Worm (Caenorhabditis elegans) whole organism, young adult: Measurements from ENCODE around the gene srw-102.

Experiments used
- B0035.1 ChIP-seq: sonication (generic microtip); optimal IDR thresholded peaks from 2 replicates; lab custom pipeline; 2016; ENCODE audit warnings: missing genetic modification characterization, mild to moderate bottlenecking, missing compliant biosample characterization, missing genotype, missing genetic modification reagents
- B0336.3 ChIP-seq: fragments of 200-800 bp; sonication (Bioruptor generic); IDR thresholded peaks from 2 replicates; pipeline ENCODE4 v1.3.6; 2022; ENCODE audit warnings: missing genetic modification characterization, missing compliant biosample characterization
- C17E4.6 ChIP-seq: fragments of 200-800 bp; sonication (Bioruptor generic); IDR thresholded peaks from 2 replicates; pipeline ENCODE4 v1.3.6; 2022; ENCODE audit warnings: missing genetic modification reagents, missing genetic modification characterization, missing compliant biosample characterization
- D2030.7 ChIP-seq: fragments of 200-800 bp; sonication (Bioruptor generic); IDR thresholded peaks from 2 replicates; pipeline ENCODE4 v1.3.6; 2022; ENCODE audit warnings: missing genetic modification reagents, missing genetic modification characterization, missing compliant biosample characterization
- F10E7.11 ChIP-seq: sonication (generic microtip); optimal IDR thresholded peaks from 2 replicates; lab custom pipeline; 2017; ENCODE audit warnings: mild to moderate bottlenecking, missing genetic modification characterization, moderate library complexity, missing compliant biosample characterization
- F22D6.2 ChIP-seq: sonication (generic microtip); optimal IDR thresholded peaks from 2 replicates; lab custom pipeline; 2016; ENCODE audit warnings: mild to moderate bottlenecking, missing genetic modification characterization, missing compliant biosample characterization
- F23B12.7 ChIP-seq: sonication (generic microtip); optimal IDR thresholded peaks from 2 replicates; lab custom pipeline; 2017; ENCODE audit warnings: missing genetic modification characterization, mild to moderate bottlenecking, missing compliant biosample characterization, antibody characterized with exemption, moderate library complexity; ENCODE audit not compliant: insufficient read depth
- F33H1.4 ChIP-seq: fragments of 200-800 bp; sonication (Bioruptor generic); IDR thresholded peaks from 2 replicates; pipeline ENCODE4 v1.3.6; 2022; ENCODE audit warnings: missing genetic modification reagents, missing genetic modification characterization, missing compliant biosample characterization
- F49E8.2 ChIP-seq: sonication (generic microtip); optimal IDR thresholded peaks from 3 replicates; lab custom pipeline; 2017; ENCODE audit warnings: missing genetic modification characterization, mild to moderate bottlenecking, missing compliant biosample characterization, antibody characterized with exemption, moderate library complexity; ENCODE audit not compliant: insufficient read depth
- T07F8.4 ChIP-seq: sonication (generic microtip); optimal IDR thresholded peaks from 2 replicates; lab custom pipeline; 2016; ENCODE audit warnings: mild to moderate bottlenecking, missing genetic modification characterization, moderate library complexity, missing compliant biosample characterization
- Y53G8AR.9 ChIP-seq: fragments of 200-800 bp; sonication (Bioruptor generic); conservative IDR thresholded peaks from 2 replicates; pipeline ENCODE4 v1.3.6; 2022; ENCODE audit warnings: missing genetic modification reagents, missing genetic modification characterization, missing compliant biosample characterization
- cebp-1 ChIP-seq, 2 experiments: fragments of 200-800 bp in 1 of 2; sonication (Bioruptor generic) in 1 of 2; sonication (generic microtip) in 1 of 2; IDR thresholded peaks in 1 of 2; optimal IDR thresholded peaks in 1 of 2; 2 replicates each; pipeline versions ENCODE4 v1.3.6 to Lab custom; 2017 to 2022; ENCODE audit warnings: missing compliant biosample characterization in 2 of 2, missing genetic modification characterization in 2 of 2, mild to moderate bottlenecking in 1 of 2, missing genetic modification reagents in 1 of 2, moderate library complexity in 1 of 2
- egrh-3 ChIP-seq: fragments of 200-800 bp; sonication (Bioruptor generic); IDR thresholded peaks from 2 replicates; pipeline ENCODE4 v1.3.6; 2022; ENCODE audit warnings: missing genetic modification reagents, missing genetic modification characterization, missing compliant biosample characterization
- ekl-4 ChIP-seq: fragments of 200-800 bp; sonication (Bioruptor generic); IDR thresholded peaks from 2 replicates; pipeline ENCODE4 v1.3.6; 2022; ENCODE audit warnings: missing genetic modification reagents, missing genetic modification characterization, missing compliant biosample characterization
- hsf-1 ChIP-seq: fragments of 200-800 bp; sonication (Bioruptor generic); IDR thresholded peaks from 2 replicates; pipeline ENCODE4 v1.3.6; 2022; ENCODE audit warnings: missing genetic modification reagents, missing genetic modification characterization, missing compliant biosample characterization
- lin-26 ChIP-seq: fragments of 200-800 bp; sonication (Bioruptor generic); IDR thresholded peaks from 2 replicates; pipeline ENCODE4 v1.3.6; 2022; ENCODE audit warnings: missing genetic modification reagents, missing genetic modification characterization, missing compliant biosample characterization
- lin-35 ChIP-seq, 3 experiments: fragments of 150-350 bp in 2 of 3; sonication (generic microtip) in 1 of 3; optimal IDR thresholded peaks; 2 replicates each; lab custom pipeline; 2014 to 2018; ENCODE audit warnings: missing biosample characterization in 3 of 3, missing genetic modification characterization in 3 of 3, missing genetic modification reagents in 3 of 3
- lin-54 ChIP-seq: fragments of 200-800 bp; sonication (Bioruptor generic); optimal IDR thresholded peaks from 2 replicates; lab custom pipeline; 2018; ENCODE audit warnings: mild to moderate bottlenecking, missing genetic modification characterization, missing compliant biosample characterization
- lsl-1 ChIP-seq: fragments of 200-800 bp; sonication (Bioruptor generic); optimal IDR thresholded peaks from 2 replicates; lab custom pipeline; 2018; ENCODE audit warnings: mild to moderate bottlenecking, missing genetic modification characterization, moderate library complexity, missing compliant biosample characterization
- lsy-27 ChIP-seq: sonication (generic microtip); optimal IDR thresholded peaks from 2 replicates; lab custom pipeline; 2017; ENCODE audit warnings: missing genetic modification characterization, mild to moderate bottlenecking, missing compliant biosample characterization, antibody characterized with exemption, missing genotype, borderline replicate concordance; ENCODE audit not compliant: insufficient read depth
- madf-6 ChIP-seq: fragments of 200-800 bp; sonication (Bioruptor generic); IDR thresholded peaks from 2 replicates; pipeline ENCODE4 v1.3.6; 2022; ENCODE audit warnings: missing genetic modification reagents, missing genetic modification characterization, missing compliant biosample characterization
- mcd-1 ChIP-seq: fragments of 200-800 bp; sonication (Bioruptor generic); IDR thresholded peaks from 2 replicates; pipeline ENCODE4 v1.3.6; 2022; ENCODE audit warnings: missing genetic modification reagents, missing genetic modification characterization, missing compliant biosample characterization
- nfya-2 ChIP-seq: fragments of 200-800 bp; sonication (Bioruptor generic); IDR thresholded peaks from 2 replicates; pipeline ENCODE4 v1.3.6; 2022; ENCODE audit warnings: missing genetic modification reagents, missing genetic modification characterization, missing compliant biosample characterization
- nfyb-1 ChIP-seq: fragments of 200-800 bp; sonication (Bioruptor generic); IDR thresholded peaks from 2 replicates; pipeline ENCODE4 v1.3.6; 2022; ENCODE audit warnings: missing genetic modification reagents, missing genetic modification characterization, missing compliant biosample characterization
- nhr-120 ChIP-seq: fragments of 200-800 bp; sonication (Bioruptor generic); IDR thresholded peaks from 2 replicates; pipeline ENCODE4 v1.3.6; 2022; ENCODE audit warnings: missing genetic modification characterization, missing compliant biosample characterization
- pbrm-1 ChIP-seq: fragments of 200-800 bp; sonication (Bioruptor generic); IDR thresholded peaks from 2 replicates; pipeline ENCODE4 v1.3.6; 2022; ENCODE audit warnings: missing genetic modification reagents, missing genetic modification characterization, missing compliant biosample characterization
- pha-4 ChIP-seq: fragments of 150-350 bp; sonication (generic microtip); optimal IDR thresholded peaks from 2 replicates; lab custom pipeline; 2014; ENCODE audit warnings: missing biosample characterization, missing genetic modification reagents, missing genetic modification characterization
- rcor-1 ChIP-seq: fragments of 200-800 bp; sonication (Bioruptor generic); IDR thresholded peaks from 2 replicates; pipeline ENCODE4 v1.3.6; 2022; ENCODE audit warnings: missing genetic modification reagents, missing genetic modification characterization, missing compliant biosample characterization
- rec-8 ChIP-seq, 2 experiments: sonication (generic microtip); optimal IDR thresholded peaks; 2 replicates each; lab custom pipeline; 2016; ENCODE audit warnings: mild to moderate bottlenecking in 2 of 2, missing genetic modification characterization in 2 of 2, missing genetic modification reagents in 2 of 2, missing genotype in 2 of 2, missing biosample characterization in 1 of 2, missing compliant biosample characterization in 1 of 2, moderate library complexity in 1 of 2
- repo-1 ChIP-seq: sonication (generic microtip); optimal IDR thresholded peaks from 2 replicates; lab custom pipeline; 2017; ENCODE audit warnings: mild to moderate bottlenecking, missing genetic modification characterization, missing compliant biosample characterization
- snpc-4 ChIP-seq, 5 experiments: fragments of 150-350 bp in 1 of 5; sonication (generic microtip) in 4 of 5; optimal IDR thresholded peaks; 2 replicates each; lab custom pipeline; 2014 to 2018; ENCODE audit warnings: missing genetic modification characterization in 5 of 5, missing biosample characterization in 3 of 5, antibody characterized with exemption in 2 of 5, mild to moderate bottlenecking in 2 of 5, missing compliant biosample characterization in 2 of 5, missing genotype in 2 of 5, moderate library complexity in 2 of 5, missing genetic modification reagents in 1 of 5
- somi-1 ChIP-seq: fragments of 200-800 bp; sonication (Bioruptor generic); optimal IDR thresholded peaks from 2 replicates; lab custom pipeline; 2018; ENCODE audit warnings: mild to moderate bottlenecking, missing genetic modification characterization, missing compliant biosample characterization
- tbx-9 ChIP-seq: sonication (generic microtip); optimal IDR thresholded peaks from 2 replicates; lab custom pipeline; 2016; ENCODE audit warnings: borderline replicate concordance, missing genetic modification characterization, inconsistent platforms, missing compliant biosample characterization
- xnd-1 ChIP-seq: sonication (generic microtip); optimal IDR thresholded peaks from 2 replicates; lab custom pipeline; 2016; ENCODE audit warnings: missing genotype, missing genetic modification reagents, missing genetic modification characterization, missing compliant biosample characterization
- zfh-2 ChIP-seq: fragments of 200-800 bp; sonication (Bioruptor generic); conservative IDR thresholded peaks from 2 replicates; pipeline ENCODE4 v1.3.6; 2022; ENCODE audit warnings: missing genetic modification reagents, missing genetic modification characterization, missing compliant biosample characterization

Gene srw-102

DNA sequence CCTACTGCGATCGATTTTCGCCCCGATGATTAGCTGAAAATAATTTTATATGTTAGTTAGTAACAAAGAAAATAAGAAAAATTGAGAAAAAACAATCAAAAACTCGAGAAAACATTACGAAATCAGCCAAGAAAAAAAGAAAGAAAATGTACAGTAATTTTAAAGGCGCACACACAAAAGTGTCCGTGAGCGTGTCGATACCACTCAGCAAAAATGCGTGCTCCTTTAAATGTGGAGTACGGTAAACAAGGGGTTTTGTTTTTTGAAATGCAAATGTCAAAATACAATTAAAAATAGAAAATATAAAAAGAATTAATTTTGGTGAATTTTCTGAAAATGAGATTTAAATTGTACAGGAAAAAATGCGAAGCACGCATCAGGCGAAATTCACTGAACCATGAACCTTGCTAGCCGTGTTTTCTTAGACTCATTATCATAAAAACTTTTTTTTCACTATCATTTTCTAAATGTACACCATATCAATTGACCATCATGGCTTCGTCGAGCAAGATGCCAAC lies 18.4 kb upstream of the srw-102 start, which contains the start of gene srw-90:
Gene srw-90 (plus strand): TSS at position 468 of the 518 bp plus-strand sequence.
- TF ChIP-seq tbx-9 (tag; lab: Kevin White, UChicago) (no peak), hsf-1 (no peak), C17E4.6 (GFP tag; lab: Robert Waterston, UW) (no peak), D2030.7 (GFP tag; lab: Robert Waterston, UW) (no peak), lsy-27 (tag; lab: Kevin White, UChicago) (no peak), pha-4 (tag; lab: Kevin White, UChicago) (no peak), egrh-3 (no peak), xnd-1 (tag; lab: Kevin White, UChicago) (peak; percentile 45), madf-6 (GFP tag; lab: Robert Waterston, UW) (peak; percentile 72), lin-26 (GFP tag; lab: Robert Waterston, UW) (no peak), nfyb-1 (GFP tag; lab: Robert Waterston, UW) (no peak), pbrm-1 (GFP tag; lab: Robert Waterston, UW) (no peak), F33H1.4 (GFP tag; lab: Robert Waterston, UW) (peak; percentile 73), F22D6.2 (tag; lab: Kevin White, UChicago) (no peak), F23B12.7 (tag; lab: Kevin White, UChicago) (no peak), ekl-4 (no peak), lsl-1 (GFP tag; lab: Kevin White, UChicago) (peak; percentile 85), somi-1 (GFP tag; lab: Kevin White, UChicago) (no peak)
- TF ChIP-seq, all 124 proteins: peak for 4

DNA sequence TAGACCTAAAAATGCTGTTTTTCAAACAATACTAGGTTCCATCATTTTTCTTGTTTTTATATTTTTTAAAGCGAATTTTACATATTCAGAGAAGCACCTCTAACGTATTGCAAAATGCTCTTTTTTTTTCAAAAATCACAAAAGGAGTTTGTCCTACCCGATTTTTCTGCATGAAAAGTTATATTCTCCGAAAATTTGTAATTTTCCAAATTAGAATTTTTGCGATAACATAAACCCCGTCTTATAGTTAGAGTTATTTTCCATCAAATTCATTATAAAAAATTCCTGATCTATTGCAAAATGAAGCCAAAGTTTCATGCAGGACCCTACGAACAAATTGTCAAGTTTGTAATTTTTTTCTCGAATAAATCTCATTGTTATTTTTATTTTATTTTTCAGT lies 11.6 kb upstream of the srw-102 start, which contains the start of gene srw-99:
Gene srw-99 (plus strand): TSS at position 301 of the 400 bp plus-strand sequence.
- TF ChIP-seq F10E7.11 (no peak), T07F8.4 (tag; lab: Kevin White, UChicago) (no peak)

DNA sequence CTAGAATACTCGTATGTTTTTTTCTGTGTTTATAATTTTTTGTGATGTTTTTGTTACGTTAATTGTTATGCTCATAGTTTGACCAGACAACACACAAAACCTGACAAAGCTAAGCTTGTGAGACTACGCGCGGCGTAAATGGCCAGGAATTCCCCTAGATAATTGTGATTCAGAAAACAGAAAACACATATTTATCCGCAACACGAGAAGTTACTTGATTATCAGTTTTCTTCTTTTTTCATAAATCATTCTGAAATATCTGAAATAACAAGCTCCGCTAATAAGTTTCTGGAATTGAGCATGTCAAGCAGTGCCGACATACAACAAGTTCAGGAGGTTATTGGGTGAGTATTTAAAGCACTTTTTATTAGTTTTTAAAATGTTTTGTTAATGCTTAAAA lies 9.1 kb upstream of the srw-102 start, which contains the start of gene srw-100:
Gene srw-100 (plus strand): TSS at position 301 of the 400 bp plus-strand sequence.
- TF ChIP-seq F49E8.2 (tag; lab: Kevin White, UChicago): no peak
- no peak for TF ChIP-seq nfya-2 (GFP tag; lab: Robert Waterston, UW)
- TF ChIP-seq F33H1.4 (GFP tag; lab: Robert Waterston, UW): no peak
- TF ChIP-seq rcor-1: no peak
- TF ChIP-seq B0336.3 (GFP tag; lab: Robert Waterston, UW): no peak
- no peak for TF ChIP-seq Y53G8AR.9 (GFP tag; lab: Robert Waterston, UW)
- TF ChIP-seq nhr-120 (GFP tag; lab: Robert Waterston, UW): no peak
- TF ChIP-seq rec-8 (tag; optimal IDR thresholded peaks at IDR 0.05; lab: Kevin White, UChicago): no peak
- TF ChIP-seq zfh-2 (GFP tag; lab: Robert Waterston, UW): no peak
- no peak for TF ChIP-seq snpc-4 (GFP tag; optimal IDR thresholded peaks at IDR 0.05; lab: Kevin White, UChicago)
- TF ChIP-seq snpc-4 (tag; optimal IDR thresholded peaks at IDR 0.05; lab: Kevin White, UChicago): no peak
- no peak for TF ChIP-seq B0035.1
- TF ChIP-seq cebp-1 (GFP tag; IDR thresholded peaks at IDR 0.05; lab: Robert Waterston, UW): no peak
- no peak for TF ChIP-seq cebp-1 (tag; optimal IDR thresholded peaks at IDR 0.05; lab: Kevin White, UChicago)
- TF ChIP-seq nfyb-1 (GFP tag; lab: Robert Waterston, UW): no peak
- no peak for TF ChIP-seq repo-1 (tag; lab: Kevin White, UChicago)
- no peak for TF ChIP-seq ekl-4
- no peak for TF ChIP-seq egrh-3
- no peak for TF ChIP-seq lin-35 (GFP tag; optimal IDR thresholded peaks at IDR 0.05; lab: Kevin White, UChicago)
- no peak for TF ChIP-seq mcd-1 (GFP tag; lab: Robert Waterston, UW)
- no peak for TF ChIP-seq lin-54 (GFP tag; lab: Kevin White, UChicago)
- TF ChIP-seq F23B12.7 (tag; lab: Kevin White, UChicago): no peak
